Worm (Caenorhabditis elegans) whole organism, L2 larva: ENCODE results near the gene F13D12.5.

Source experiments
- C34F6.9 ChIP-seq: fragments of 150-350 bp; optimal IDR thresholded peaks from 2 replicates; lab custom pipeline; 2014; ENCODE audit warnings: missing biosample characterization, missing genetic modification characterization
- F13H6.1 ChIP-seq: sonication (generic microtip); optimal IDR thresholded peaks from 2 replicates; lab custom pipeline; 2016; ENCODE audit warnings: missing genetic modification characterization, missing compliant biosample characterization
- R02D3.7 ChIP-seq: fragments of 150-350 bp; optimal IDR thresholded peaks from 2 replicates; lab custom pipeline; 2014; ENCODE audit warnings: missing biosample characterization, missing genetic modification characterization
- Y55F3AM.14 ChIP-seq: fragments of 200-800 bp; sonication (Bioruptor generic); optimal IDR thresholded peaks from 2 replicates; lab custom pipeline; 2018; ENCODE audit warnings: mild to moderate bottlenecking, missing genetic modification characterization, missing compliant biosample characterization
- ZK546.5 ChIP-seq: sonication (generic microtip); optimal IDR thresholded peaks from 2 replicates; lab custom pipeline; 2017; ENCODE audit warnings: missing biosample characterization, missing genetic modification characterization
- alr-1 ChIP-seq: fragments of 150-350 bp; optimal IDR thresholded peaks from 2 replicates; lab custom pipeline; 2014; ENCODE audit warnings: missing biosample characterization, missing genetic modification characterization
- aly-2 ChIP-seq: fragments of 150-350 bp; optimal IDR thresholded peaks from 2 replicates; lab custom pipeline; 2014; ENCODE audit warnings: missing biosample characterization, missing genetic modification characterization
- ama-1 ChIP-seq: fragments of 150-350 bp; optimal IDR thresholded peaks from 2 replicates; lab custom pipeline; 2018; ENCODE audit warnings: inconsistent platforms
- blmp-1 ChIP-seq: sonication (generic microtip); optimal IDR thresholded peaks from 2 replicates; lab custom pipeline; 2017; ENCODE audit warnings: missing genetic modification characterization, mild to moderate bottlenecking, missing compliant biosample characterization, antibody characterized with exemption, moderate library complexity; ENCODE audit not compliant: insufficient read depth
- ceh-16 ChIP-seq: fragments of 150-350 bp; optimal IDR thresholded peaks from 2 replicates; lab custom pipeline; 2014; ENCODE audit warnings: missing biosample characterization, missing genetic modification characterization
- ceh-82 ChIP-seq: fragments of 150-350 bp; optimal IDR thresholded peaks from 2 replicates; lab custom pipeline; 2014; ENCODE audit warnings: missing biosample characterization, missing genetic modification characterization
- crh-2 ChIP-seq: sonication (generic microtip); optimal IDR thresholded peaks from 2 replicates; lab custom pipeline; 2017; ENCODE audit warnings: missing biosample characterization, missing genetic modification characterization
- dmd-4 ChIP-seq: sonication (generic microtip); optimal IDR thresholded peaks from 2 replicates; lab custom pipeline; 2017; ENCODE audit warnings: missing biosample characterization, missing genetic modification characterization
- egl-27 ChIP-seq: sonication (generic microtip); optimal IDR thresholded peaks from 3 replicates; lab custom pipeline; 2017; ENCODE audit warnings: missing biosample characterization, missing genetic modification reagents, missing genetic modification characterization
- elt-1 ChIP-seq: fragments of 150-350 bp; optimal IDR thresholded peaks from 2 replicates; lab custom pipeline; 2014; ENCODE audit warnings: missing biosample characterization, missing genetic modification characterization
- elt-3 ChIP-seq: sonication (generic microtip); optimal IDR thresholded peaks from 2 replicates; lab custom pipeline; 2017; ENCODE audit warnings: missing biosample characterization, missing genetic modification characterization
- fos-1 ChIP-seq: fragments of 150-350 bp; optimal IDR thresholded peaks from 2 replicates; lab custom pipeline; 2014; ENCODE audit warnings: missing biosample characterization, missing genetic modification characterization
- gmeb-1 ChIP-seq: fragments of 150-350 bp; optimal IDR thresholded peaks from 2 replicates; lab custom pipeline; 2014; ENCODE audit warnings: missing biosample characterization, missing genetic modification characterization
- lin-11 ChIP-seq: fragments of 150-350 bp; sonication (generic microtip); optimal IDR thresholded peaks from 2 replicates; lab custom pipeline; 2014; ENCODE audit warnings: missing biosample characterization, missing genetic modification characterization, inconsistent platforms, mixed read lengths
- lin-13 ChIP-seq: fragments of 150-350 bp; optimal IDR thresholded peaks from 2 replicates; lab custom pipeline; 2014; ENCODE audit warnings: missing biosample characterization, missing genetic modification reagents, missing genetic modification characterization
- lin-39 ChIP-seq: fragments of 150-350 bp; optimal IDR thresholded peaks from 2 replicates; lab custom pipeline; 2014; ENCODE audit warnings: missing biosample characterization, missing genetic modification reagents, missing genetic modification characterization
- lsy-2 ChIP-seq, 2 experiments: fragments of 150-350 bp in 1 of 2; sonication (generic microtip) in 1 of 2; optimal IDR thresholded peaks; 2 replicates each; lab custom pipeline; 2014 to 2017; ENCODE audit warnings: missing biosample characterization in 2 of 2, missing genetic modification characterization in 2 of 2
- mab-5 ChIP-seq: fragments of 150-350 bp; optimal IDR thresholded peaks from 2 replicates; lab custom pipeline; 2014; ENCODE audit warnings: missing biosample characterization, missing genetic modification characterization
- mbf-1 ChIP-seq: sonication (generic microtip); optimal IDR thresholded peaks from 2 replicates; lab custom pipeline; 2017; ENCODE audit warnings: missing biosample characterization, missing genetic modification characterization
- mdl-1 ChIP-seq, 2 experiments: fragments of 150-350 bp in 1 of 2; sonication (generic microtip) in 1 of 2; optimal IDR thresholded peaks; 2 replicates each; lab custom pipeline; 2017; ENCODE audit warnings: missing biosample characterization in 2 of 2, missing genetic modification characterization in 2 of 2
- nhr-10 ChIP-seq: sonication (generic microtip); optimal IDR thresholded peaks from 2 replicates; lab custom pipeline; 2017; ENCODE audit warnings: missing biosample characterization, missing genetic modification characterization
- nhr-11 ChIP-seq: fragments of 150-350 bp; optimal IDR thresholded peaks from 2 replicates; lab custom pipeline; 2014; ENCODE audit warnings: missing biosample characterization, missing genetic modification characterization
- nhr-12 ChIP-seq: fragments of 150-350 bp; optimal IDR thresholded peaks from 2 replicates; lab custom pipeline; 2014; ENCODE audit warnings: missing biosample characterization, missing genetic modification characterization
- nhr-129 ChIP-seq: fragments of 150-350 bp; optimal IDR thresholded peaks from 2 replicates; lab custom pipeline; 2014; ENCODE audit warnings: missing biosample characterization, missing genetic modification characterization
- nhr-21 ChIP-seq: fragments of 150-350 bp; optimal IDR thresholded peaks from 2 replicates; lab custom pipeline; 2014; ENCODE audit warnings: missing biosample characterization, missing genetic modification characterization
- nhr-23 ChIP-seq: fragments of 150-350 bp; optimal IDR thresholded peaks from 2 replicates; lab custom pipeline; 2014; ENCODE audit warnings: missing biosample characterization, missing genetic modification reagents, missing genetic modification characterization
- nhr-237 ChIP-seq: fragments of 150-350 bp; optimal IDR thresholded peaks from 2 replicates; lab custom pipeline; 2014; ENCODE audit warnings: missing biosample characterization, missing genetic modification characterization
- nhr-25 ChIP-seq: fragments of 150-350 bp; sonication (generic microtip); optimal IDR thresholded peaks from 3 replicates; lab custom pipeline; 2014; ENCODE audit warnings: missing biosample characterization, missing genetic modification characterization
- nhr-6 ChIP-seq: fragments of 150-350 bp; optimal IDR thresholded peaks from 2 replicates; lab custom pipeline; 2014; ENCODE audit warnings: missing biosample characterization, missing genetic modification characterization
- nhr-77 ChIP-seq: fragments of 150-350 bp; optimal IDR thresholded peaks from 2 replicates; lab custom pipeline; 2014; ENCODE audit warnings: missing biosample characterization, missing genetic modification characterization
- peb-1 ChIP-seq: fragments of 150-350 bp; optimal IDR thresholded peaks from 2 replicates; lab custom pipeline; 2014; ENCODE audit warnings: missing biosample characterization, missing genetic modification characterization
- sem-4 ChIP-seq: fragments of 150-350 bp; optimal IDR thresholded peaks from 2 replicates; lab custom pipeline; 2014; ENCODE audit warnings: missing biosample characterization, missing genetic modification reagents, missing genetic modification characterization
- skn-1 ChIP-seq: sonication (generic microtip); optimal IDR thresholded peaks from 2 replicates; lab custom pipeline; 2017; ENCODE audit warnings: missing biosample characterization, missing genetic modification characterization
- sma-3 ChIP-seq: sonication (generic microtip); optimal IDR thresholded peaks from 2 replicates; lab custom pipeline; 2016; ENCODE audit warnings: missing genetic modification reagents, missing genetic modification characterization, missing compliant biosample characterization
- sma-9 ChIP-seq, 2 experiments: fragments of 150-350 bp in 1 of 2; sonication (generic microtip) in 1 of 2; optimal IDR thresholded peaks; 2 replicates each; lab custom pipeline; 2014 to 2016; ENCODE audit warnings: missing genetic modification characterization in 2 of 2, mild to moderate bottlenecking in 1 of 2, missing biosample characterization in 1 of 2, missing compliant biosample characterization in 1 of 2, missing genetic modification reagents in 1 of 2, moderate library complexity in 1 of 2
- snpc-4 ChIP-seq: fragments of 150-350 bp; optimal IDR thresholded peaks from 2 replicates; lab custom pipeline; 2014; ENCODE audit warnings: missing biosample characterization, missing genetic modification characterization
- unc-39 ChIP-seq: fragments of 150-350 bp; optimal IDR thresholded peaks from 2 replicates; lab custom pipeline; 2014; ENCODE audit warnings: missing biosample characterization, missing genetic modification characterization
- unc-55 ChIP-seq: fragments of 150-350 bp; sonication (generic microtip); optimal IDR thresholded peaks from 3 replicates; lab custom pipeline; 2014; ENCODE audit warnings: missing biosample characterization, missing genetic modification reagents, missing genetic modification characterization
- unc-62 ChIP-seq: fragments of 150-350 bp; optimal IDR thresholded peaks from 2 replicates; lab custom pipeline; 2014; ENCODE audit warnings: missing biosample characterization, missing genetic modification reagents, missing genetic modification characterization
- zag-1 ChIP-seq: fragments of 150-350 bp; optimal IDR thresholded peaks from 2 replicates; lab custom pipeline; 2014; ENCODE audit warnings: missing biosample characterization, missing genetic modification characterization
- ztf-1 ChIP-seq: fragments of 200-800 bp; sonication (Bioruptor generic); conservative IDR thresholded peaks from 2 replicates; pipeline ENCODE4 v1.3.6; 2022; ENCODE audit warnings: missing genetic modification characterization, missing compliant biosample characterization
- ztf-11 ChIP-seq: sonication (generic microtip); optimal IDR thresholded peaks from 2 replicates; lab custom pipeline; 2017; ENCODE audit warnings: missing biosample characterization, missing genetic modification characterization
- ztf-4 ChIP-seq: fragments of 150-350 bp; optimal IDR thresholded peaks from 2 replicates; lab custom pipeline; 2014; ENCODE audit warnings: missing biosample characterization, missing genetic modification characterization

The F13D12.5 gene

DNA sequence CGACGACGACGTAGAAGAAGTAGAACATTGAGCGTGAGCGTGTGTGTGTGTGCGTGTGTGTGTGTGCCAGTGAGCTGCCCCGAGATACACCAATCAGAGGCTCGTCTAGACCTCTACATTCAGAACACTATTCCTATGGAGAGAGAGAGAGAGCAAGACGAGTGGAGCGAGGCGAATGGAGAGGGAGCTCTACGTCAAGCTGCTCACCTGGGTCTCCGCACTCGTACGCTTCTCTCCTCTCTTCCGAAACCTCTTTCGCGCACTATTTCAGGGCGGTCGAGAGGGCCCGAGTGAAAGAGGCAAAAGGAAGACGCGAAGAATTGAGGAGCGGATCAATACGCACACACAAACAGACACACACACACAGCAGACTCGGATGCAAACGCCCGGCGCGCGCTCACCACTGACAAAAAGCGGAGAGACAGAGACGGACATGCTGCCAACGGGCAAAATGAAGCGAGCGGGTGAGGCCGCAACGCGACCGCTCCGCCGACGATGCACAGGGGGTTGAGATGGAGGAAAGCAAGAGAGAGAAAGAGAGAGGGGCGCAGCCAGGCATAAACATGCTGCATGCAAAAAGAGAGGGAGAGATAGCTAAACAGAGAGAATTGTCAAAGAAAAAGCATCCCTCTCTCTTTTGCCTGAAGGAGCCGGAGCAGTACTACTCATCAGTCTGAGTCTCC is 23.0 kb downstream of the F13D12.5 start (continued):
- TF ChIP-seq mbf-1 (no peak), ceh-82 (tag; lab: Kevin White, UChicago) (peak; percentile 81), sma-9 (GFP tag; optimal IDR thresholded peaks at IDR 0.05; lab: Kevin White, UChicago) (peak; percentile 65), sma-9 (tag; optimal IDR thresholded peaks at IDR 0.05; lab: Kevin White, UChicago) (no peak), elt-3 (tag; lab: Kevin White, UChicago) (no peak), ceh-16 (peak; percentile 53), unc-55 (peak; percentile 80), lin-11 (tag; lab: Kevin White, UChicago) (no peak), ama-1 (lab: Kevin White, UChicago) (no peak), nhr-21 (tag; lab: Kevin White, UChicago) (no peak), blmp-1 (no peak), nhr-77 (tag; lab: Kevin White, UChicago) (peak; percentile 19), sem-4 (tag; lab: Kevin White, UChicago) (peak; percentile 4), nhr-237 (no peak), unc-39 (tag; lab: Kevin White, UChicago) (no peak), nhr-129 (peak; percentile 85), Y55F3AM.14 (GFP tag; lab: Kevin White, UChicago) (peak; percentile 44), peb-1 (no peak), sma-3 (peak; percentile 65), egl-27 (tag; lab: Kevin White, UChicago) (peak; percentile 51)
- TF ChIP-seq, all 48 proteins: peak for 26

DNA sequence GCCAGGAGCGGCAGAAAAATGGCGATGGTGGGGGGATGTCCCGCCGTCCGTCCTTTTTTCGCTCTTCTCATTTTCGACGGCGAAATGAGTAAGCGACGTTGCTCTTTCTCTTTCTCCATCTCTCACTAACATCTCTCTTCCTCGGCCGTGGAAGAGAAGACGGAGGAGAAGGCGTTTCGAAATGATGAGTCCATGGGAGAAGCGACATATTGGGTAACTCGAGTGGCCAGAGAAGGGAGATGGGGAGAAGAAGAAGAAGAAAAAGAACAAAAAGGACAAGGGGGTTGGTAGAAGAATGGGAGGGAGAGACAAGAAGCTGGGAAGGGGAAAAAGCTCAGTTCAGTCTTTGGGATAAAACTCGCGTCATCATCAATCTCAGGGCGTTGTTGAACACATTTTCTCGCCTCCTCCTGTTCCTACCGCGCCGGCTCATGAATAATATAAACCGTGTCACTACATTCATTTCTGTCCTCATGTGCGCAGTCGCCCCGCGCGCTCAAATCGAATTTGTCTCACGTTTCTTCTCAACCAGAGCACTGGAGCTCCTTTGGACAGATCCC is 25.1 kb downstream of the F13D12.5 start:
- TF ChIP-seq nhr-25 (tag; lab: Kevin White, UChicago) (no peak), ceh-82 (tag; lab: Kevin White, UChicago) (no peak), mdl-1 (tag; optimal IDR thresholded peaks at IDR 0.05; lab: Kevin White, UChicago) (peak in 1 of 2 experiments; percentile 5), nhr-23 (no peak), fos-1 (peak; percentile 15), nhr-12 (tag; lab: Kevin White, UChicago) (no peak), mab-5 (no peak), unc-55 (peak; percentile 82), peb-1 (no peak), ama-1 (lab: Kevin White, UChicago) (no peak), gmeb-1 (tag; lab: Kevin White, UChicago) (no peak), alr-1 (no peak), lin-13 (GFP tag; lab: Kevin White, UChicago) (peak; percentile 19), sma-3 (no peak), R02D3.7 (tag; lab: Kevin White, UChicago) (no peak), unc-62 (GFP tag; lab: Kevin White, UChicago) (no peak), sma-9 (GFP tag; optimal IDR thresholded peaks at IDR 0.05; lab: Kevin White, UChicago) (no peak), sma-9 (tag; optimal IDR thresholded peaks at IDR 0.05; lab: Kevin White, UChicago) (no peak), F13H6.1 (tag; lab: Kevin White, UChicago) (no peak), nhr-129 (peak; percentile 80), aly-2 (tag; lab: Kevin White, UChicago) (no peak), snpc-4 (no peak), ztf-1 (GFP tag; lab: Robert Waterston, UW) (no peak), nhr-11 (tag; lab: Kevin White, UChicago) (no peak), Y55F3AM.14 (GFP tag; lab: Kevin White, UChicago) (peak; percentile 32), mbf-1 (no peak), ZK546.5 (no peak), lsy-2 (tag; optimal IDR thresholded peaks at IDR 0.05; lab: Kevin White, UChicago) (peak in 1 of 2 experiments; percentile 60), ztf-4 (tag; lab: Kevin White, UChicago) (no peak), nhr-77 (tag; lab: Kevin White, UChicago) (no peak), ztf-11 (tag; lab: Kevin White, UChicago) (no peak), elt-1 (tag; lab: Kevin White, UChicago) (no peak), blmp-1 (no peak), dmd-4 (tag; lab: Kevin White, UChicago) (no peak), ceh-16 (no peak), lin-39 (tag; lab: Kevin White, UChicago) (no peak), zag-1 (tag; lab: Kevin White, UChicago) (peak; percentile 84), nhr-21 (tag; lab: Kevin White, UChicago) (no peak), egl-27 (tag; lab: Kevin White, UChicago) (no peak), C34F6.9 (tag; lab: Kevin White, UChicago) (peak; percentile 69), crh-2 (no peak), nhr-6 (tag; lab: Kevin White, UChicago) (no peak), unc-39 (tag; lab: Kevin White, UChicago) (no peak), sem-4 (tag; lab: Kevin White, UChicago) (peak; percentile 41), nhr-10 (no peak), skn-1 (no peak), nhr-237 (no peak), lin-11 (tag; lab: Kevin White, UChicago) (peak; percentile 33), elt-3 (tag; lab: Kevin White, UChicago) (no peak)
